Worm (Caenorhabditis elegans) whole organism, young adult: ENCODE data around the gene F38B7.2.

Source experiments
- B0261.1 ChIP-seq: sonication (generic microtip); optimal IDR thresholded peaks from 2 replicates; lab custom pipeline; 2016; ENCODE audit warnings: mild to moderate bottlenecking, missing genetic modification characterization, moderate library complexity, missing compliant biosample characterization
- C17E4.6 ChIP-seq: fragments of 200-800 bp; sonication (Bioruptor generic); IDR thresholded peaks from 2 replicates; pipeline ENCODE4 v1.3.6; 2022; ENCODE audit warnings: missing genetic modification reagents, missing genetic modification characterization, missing compliant biosample characterization
- F55B11.4 ChIP-seq: sonication (generic microtip); optimal IDR thresholded peaks from 2 replicates; lab custom pipeline; 2016; ENCODE audit warnings: missing compliant biosample characterization, missing genetic modification characterization, borderline replicate concordance; ENCODE audit not compliant: insufficient read depth
- T07F8.4 ChIP-seq: sonication (generic microtip); optimal IDR thresholded peaks from 2 replicates; lab custom pipeline; 2016; ENCODE audit warnings: mild to moderate bottlenecking, missing genetic modification characterization, moderate library complexity, missing compliant biosample characterization
- T26A5.8 ChIP-seq: sonication (generic microtip); optimal IDR thresholded peaks from 2 replicates; lab custom pipeline; 2016; ENCODE audit warnings: missing genetic modification characterization, missing compliant biosample characterization
- Y95B8A.8 ChIP-seq: fragments of 200-800 bp; sonication (Bioruptor generic); IDR thresholded peaks from 2 replicates; pipeline ENCODE4 v1.3.6; 2022; ENCODE audit warnings: missing genetic modification reagents, missing genetic modification characterization, missing compliant biosample characterization
- ccch-3 ChIP-seq: fragments of 200-800 bp; sonication (Bioruptor generic); optimal IDR thresholded peaks from 2 replicates; lab custom pipeline; 2018; ENCODE audit warnings: mild to moderate bottlenecking, missing genetic modification characterization, missing compliant biosample characterization
- dpff-1 ChIP-seq: sonication (generic microtip); optimal IDR thresholded peaks from 2 replicates; lab custom pipeline; 2017; ENCODE audit warnings: mild to moderate bottlenecking, missing genetic modification characterization, missing compliant biosample characterization
- egl-18 ChIP-seq: fragments of 200-800 bp; sonication (Bioruptor generic); IDR thresholded peaks from 2 replicates; pipeline ENCODE4 v1.3.6; 2022; ENCODE audit warnings: missing genetic modification reagents, missing genetic modification characterization, missing compliant biosample characterization
- egrh-3 ChIP-seq: fragments of 200-800 bp; sonication (Bioruptor generic); IDR thresholded peaks from 2 replicates; pipeline ENCODE4 v1.3.6; 2022; ENCODE audit warnings: missing genetic modification reagents, missing genetic modification characterization, missing compliant biosample characterization
- hmg-20 ChIP-seq: fragments of 200-800 bp; sonication (Bioruptor generic); IDR thresholded peaks from 2 replicates; pipeline ENCODE4 v1.3.6; 2022; ENCODE audit warnings: missing genetic modification reagents, missing genetic modification characterization, missing compliant biosample characterization
- lin-54 ChIP-seq: fragments of 200-800 bp; sonication (Bioruptor generic); optimal IDR thresholded peaks from 2 replicates; lab custom pipeline; 2018; ENCODE audit warnings: mild to moderate bottlenecking, missing genetic modification characterization, missing compliant biosample characterization
- madf-10 ChIP-seq: sonication (generic microtip); optimal IDR thresholded peaks from 2 replicates; lab custom pipeline; 2016; ENCODE audit warnings: mild to moderate bottlenecking, missing genetic modification characterization, missing compliant biosample characterization
- madf-6 ChIP-seq: fragments of 200-800 bp; sonication (Bioruptor generic); IDR thresholded peaks from 2 replicates; pipeline ENCODE4 v1.3.6; 2022; ENCODE audit warnings: missing genetic modification reagents, missing genetic modification characterization, missing compliant biosample characterization
- snpc-1.3 ChIP-seq: sonication (generic microtip); optimal IDR thresholded peaks from 2 replicates; lab custom pipeline; 2017; ENCODE audit warnings: missing genetic modification characterization, mild to moderate bottlenecking, missing compliant biosample characterization, antibody characterized with exemption, moderate library complexity, missing genotype, missing genetic modification reagents; ENCODE audit not compliant: insufficient read depth
- tbp1 ChIP-seq: fragments of 200-800 bp; sonication (Bioruptor generic); optimal IDR thresholded peaks from 2 replicates; lab custom pipeline; 2018; ENCODE audit warnings: mild to moderate bottlenecking, missing genetic modification characterization, missing compliant biosample characterization

F38B7.2 gene

DNA sequence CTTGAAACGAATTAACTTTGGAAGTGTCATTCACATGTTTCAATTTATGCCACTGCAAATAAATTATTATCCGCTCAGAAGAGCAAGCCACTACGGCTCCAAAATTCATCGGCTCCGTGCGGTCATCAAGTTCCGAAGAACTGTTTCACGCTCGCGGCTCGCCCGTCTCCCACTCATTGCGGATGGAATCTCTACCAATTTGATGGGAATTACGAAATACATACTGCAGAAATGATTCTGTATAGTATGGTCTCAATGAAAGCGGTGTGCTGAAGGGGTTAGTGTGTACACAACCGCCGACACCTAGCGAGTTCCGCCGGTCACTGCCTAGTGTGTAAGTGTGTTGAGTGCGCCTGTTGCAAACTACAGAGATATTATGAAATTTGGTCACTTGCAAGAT, 41.4 kb downstream of the F38B7.2 start (continued):
- TF ChIP-seq tbp1 (GFP tag; lab: Kevin White, UChicago), result peak; percentile 71
- peak; percentile 43 for TF ChIP-seq snpc-1.3 (tag; lab: Kevin White, UChicago)
- peak; percentile 43; the same call in 1 of the 2 replicates for TF ChIP-seq hmg-20
- peak; percentile 70; the same call in 1 of the 2 replicates for TF ChIP-seq madf-6 (GFP tag; lab: Robert Waterston, UW)
- TF ChIP-seq egrh-3, result no peak

DNA sequence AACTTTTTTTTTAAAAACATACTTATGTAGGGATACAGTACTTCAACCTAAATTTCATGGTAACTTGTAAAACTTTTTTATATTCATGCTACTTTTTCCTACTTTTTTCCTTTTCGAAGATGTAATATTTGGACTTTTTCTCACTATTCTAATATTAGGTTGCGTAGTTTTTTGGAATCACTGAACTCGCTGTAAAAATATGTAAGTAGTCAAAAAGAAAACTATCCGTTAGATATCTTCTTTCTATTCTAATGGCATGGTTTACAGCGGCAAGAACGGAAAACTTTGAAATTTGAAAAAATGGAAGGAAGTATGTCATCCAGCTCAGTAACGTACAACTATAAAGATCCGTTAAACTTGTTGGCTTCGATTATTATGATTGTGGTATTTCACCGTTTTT, 45.7 kb downstream of the F38B7.2 start, which contains the start of gene srx-82:
srx-82 (plus strand) TSS at position 301 of the 400 bp plus-strand sequence.
- TF ChIP-seq madf-10 (no peak), T07F8.4 (no peak), egl-18 (GFP tag; lab: Robert Waterston, UW) (no peak), C17E4.6 (GFP tag; lab: Robert Waterston, UW) (no peak), dpff-1 (tag; lab: Kevin White, UChicago) (no peak)

DNA sequence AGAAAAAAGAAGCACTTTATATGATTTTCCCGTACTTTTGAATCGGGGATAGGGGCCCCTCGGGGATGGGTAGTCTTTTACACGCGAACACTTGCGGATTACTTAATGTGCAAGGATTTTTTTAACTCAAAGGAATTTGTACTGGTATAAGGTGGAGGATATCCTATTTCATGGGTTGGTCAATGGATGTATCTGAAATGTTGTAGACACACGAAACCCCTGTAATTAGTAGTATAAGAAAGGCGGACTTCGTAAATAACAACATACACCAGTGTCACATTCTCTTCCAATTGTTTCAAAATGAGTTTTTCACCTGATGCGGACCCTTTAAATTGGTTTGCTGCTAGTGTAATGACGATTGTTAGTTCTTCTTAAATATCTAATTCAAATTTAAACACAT, 49.7 kb downstream of the F38B7.2 start, which contains the start of gene srx-80:
srx-80 (plus strand) TSS at position 301 of the 400 bp plus-strand sequence.
- TF ChIP-seq F55B11.4 (tag; lab: Kevin White, UChicago), result no peak

DNA sequence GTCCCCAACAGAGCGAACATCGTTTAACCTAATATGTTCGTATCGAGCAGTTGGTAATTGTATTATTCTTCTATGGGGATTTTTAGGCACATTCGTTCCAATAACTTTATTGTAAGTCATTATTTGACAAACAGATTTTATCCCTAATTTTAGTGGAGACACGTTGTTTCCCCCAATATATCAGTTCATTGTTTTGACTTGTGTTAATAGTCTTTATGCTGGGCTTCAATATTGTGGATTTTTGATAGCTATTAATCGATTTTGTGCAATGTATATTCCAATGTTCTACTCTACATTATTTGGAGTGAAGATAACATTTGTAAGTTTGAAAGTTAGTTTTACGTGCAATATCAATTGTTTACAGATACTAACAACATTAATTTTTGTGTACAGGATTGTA, 50.1 kb downstream of the F38B7.2 start:
- TF ChIP-seq B0261.1 (tag; lab: Kevin White, UChicago) (no peak), T26A5.8 (tag; lab: Kevin White, UChicago) (no peak), Y95B8A.8 (GFP tag; lab: Robert Waterston, UW) (no peak), lin-54 (GFP tag; lab: Kevin White, UChicago) (no peak), ccch-3 (GFP tag; lab: Kevin White, UChicago) (no peak)
